Fruit fly (Drosophila melanogaster) whole organism, prepupa: ENCODE measurements around the gene CG31360.

Experiments
- CG32006 ChIP-seq: fragments of 200-800 bp; sonication (Bioruptor generic); optimal IDR thresholded peaks from 3 replicates; lab custom pipeline; 2017; ENCODE audit warnings: missing biosample characterization, mild to moderate bottlenecking, missing genetic modification characterization
- CG4318 ChIP-seq: fragments of 200-800 bp; sonication (Bioruptor generic); optimal IDR thresholded peaks from 3 replicates; lab custom pipeline; 2017; ENCODE audit warnings: missing biosample characterization, mild to moderate bottlenecking, missing genetic modification characterization
- CG6854 ChIP-seq: fragments of 200-800 bp; sonication (Bioruptor generic); optimal IDR thresholded peaks from 2 replicates; lab custom pipeline; 2017; ENCODE audit warnings: missing biosample characterization, mild to moderate bottlenecking, missing genetic modification characterization
- Eip75B ChIP-seq: fragments of 200-800 bp; sonication (Bioruptor generic); optimal IDR thresholded peaks from 3 replicates; lab custom pipeline; 2016; ENCODE audit warnings: missing biosample characterization, missing genetic modification characterization
- Lpt ChIP-seq: fragments of 200-800 bp; sonication (Bioruptor generic); optimal IDR thresholded peaks from 3 replicates; lab custom pipeline; 2016; ENCODE audit warnings: missing biosample characterization, missing genetic modification characterization
- OdsH ChIP-seq: fragments of 200-800 bp; sonication (Bioruptor generic); optimal IDR thresholded peaks from 3 replicates; lab custom pipeline; 2016; ENCODE audit warnings: missing biosample characterization, missing genetic modification characterization
- Smox ChIP-seq: fragments of 200-800 bp; sonication (Bioruptor generic); optimal IDR thresholded peaks from 3 replicates; lab custom pipeline; 2016; ENCODE audit warnings: missing biosample characterization, missing genetic modification characterization
- Sox15 ChIP-seq: fragments of 200-800 bp; sonication (Bioruptor generic); optimal IDR thresholded peaks from 3 replicates; lab custom pipeline; 2016; ENCODE audit warnings: missing biosample characterization, missing genetic modification characterization
- eg ChIP-seq: fragments of 200-800 bp; sonication (Bioruptor generic); IDR thresholded peaks from 3 replicates; pipeline ENCODE4 v1.3.6; 2022; ENCODE audit warnings: missing biosample characterization, missing genetic modification characterization
- net ChIP-seq: fragments of 200-800 bp; sonication (Bioruptor generic); optimal IDR thresholded peaks from 3 replicates; lab custom pipeline; 2016; ENCODE audit warnings: missing biosample characterization, missing genetic modification characterization
- pdm3 ChIP-seq: fragments of 200-800 bp; sonication (Bioruptor generic); optimal IDR thresholded peaks from 3 replicates; lab custom pipeline; 2016; ENCODE audit warnings: missing biosample characterization, missing genetic modification characterization
- ss ChIP-seq, 2 experiments: fragments of 200-800 bp; sonication (Bioruptor generic); optimal IDR thresholded peaks; 2 replicates in 1 of 2; 3 replicates in 1 of 2; lab custom pipeline; 2017 to 2018; ENCODE audit warnings: mild to moderate bottlenecking in 2 of 2, missing biosample characterization in 2 of 2, missing genetic modification characterization in 2 of 2, moderate library complexity in 1 of 2

DNA sequence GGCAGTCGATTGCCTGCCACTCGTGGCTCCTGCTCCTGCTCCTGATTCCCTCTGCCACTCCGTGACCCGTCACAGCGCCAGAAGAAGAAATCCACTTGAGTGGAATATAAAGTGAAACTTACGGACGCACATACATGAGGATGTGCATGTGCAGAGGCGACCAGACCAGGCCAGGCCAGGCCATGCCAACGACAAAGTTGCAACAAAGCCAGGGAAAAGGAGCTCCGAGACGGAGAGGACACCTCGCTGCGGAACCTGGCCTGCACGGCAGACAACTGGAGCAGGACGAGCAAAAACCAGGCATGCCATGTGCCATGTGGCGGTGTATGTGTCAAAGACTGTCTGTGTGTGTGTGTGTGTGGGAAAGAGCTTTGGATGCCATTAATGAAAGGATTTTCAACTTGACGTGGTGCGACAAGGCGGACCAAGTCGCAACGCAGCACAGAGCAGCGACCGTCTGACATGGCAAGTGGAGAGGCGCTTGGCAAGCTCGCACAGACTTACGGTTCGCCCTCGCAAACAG lies 24.8 kb downstream of the CG31360 start:
- TF ChIP-seq Eip75B (GFP tag; lab: Kevin White, UChicago), result no peak
- TF ChIP-seq CG6854 (GFP tag; lab: Kevin White, UChicago), result no peak
- no peak for TF ChIP-seq CG4318 (GFP tag; lab: Kevin White, UChicago)
- no peak for TF ChIP-seq pdm3 (GFP tag; lab: Kevin White, UChicago)
- no peak for TF ChIP-seq ss (GFP tag; optimal IDR thresholded peaks at IDR 0.05; lab: Kevin White, UChicago)
- TF ChIP-seq net, result no peak
- no peak for TF ChIP-seq OdsH (GFP tag; lab: Kevin White, UChicago)
- no peak for TF ChIP-seq eg (GFP tag; lab: Robert Waterston, UW)
- TF ChIP-seq Sox15 (GFP tag; lab: Kevin White, UChicago), result no peak
- no peak for TF ChIP-seq Smox (GFP tag; lab: Kevin White, UChicago)
- TF ChIP-seq CG32006 (GFP tag; lab: Kevin White, UChicago), result no peak
- no peak for TF ChIP-seq Lpt
